Fruit fly (Drosophila melanogaster): ENCODE data around the gene Hmgcl.

Hmgcl gene

dm6 chr2L:6966309-6966708, 6.1 kb downstream of the Hmgcl start:
- TF ChIP-seq Rfx (GFP tag; IDR thresholded peaks at IDR 0.05) (no peak), CG15479 (GFP tag; optimal IDR thresholded peaks at IDR 0.05) (peak; percentile 71), Med (GFP tag) (peak; percentile 43), CG13296 (GFP tag; optimal IDR thresholded peaks at IDR 0.05) (peak; percentile 9), pnt (GFP tag; optimal IDR thresholded peaks at IDR 0.05) (no peak), nom (GFP tag; optimal IDR thresholded peaks at IDR 0.05) (peak; percentile 55), Nf-YC (tag; optimal IDR thresholded peaks at IDR 0.05) (peak; percentile 9), jing (GFP tag; optimal IDR thresholded peaks at IDR 0.05) (no peak), YL-1 (GFP tag; optimal IDR thresholded peaks at IDR 0.05) (peak; percentile 76), row (GFP tag; IDR thresholded peaks at IDR 0.05) (peak; percentile 20; the same call in 1 of the 3 replicates), CG2199 (GFP tag; IDR thresholded peaks at IDR 0.05) (0 out of 3 replicates have a peak, but pooled peaks have one; percentile 54), CG30020 (tag; optimal IDR thresholded peaks at IDR 0.05) (peak; percentile 51), CG3065 (GFP tag; optimal IDR thresholded peaks at IDR 0.05) (no peak), btn (GFP tag; optimal IDR thresholded peaks at IDR 0.05) (no peak), NfI (GFP tag; optimal IDR thresholded peaks at IDR 0.05) (no peak), Bdp1 (GFP tag; optimal IDR thresholded peaks at IDR 0.05) (no peak), ewg (GFP tag; optimal IDR thresholded peaks at IDR 0.05) (peak; percentile 85), CG32767 (GFP tag; IDR thresholded peaks at IDR 0.05) (peak; percentile 95), MBD-R2 (GFP tag; IDR thresholded peaks at IDR 0.05) (peak; percentile 31; the same call in 1 of the 2 replicates), chm (GFP tag; IDR thresholded peaks at IDR 0.05) (peak; percentile 40; the same call in 1 of the 2 replicates), Pdp1 (GFP tag; optimal IDR thresholded peaks at IDR 0.05) (no peak), CG12769 (tag; optimal IDR thresholded peaks at IDR 0.05) (no peak), CG7786 (GFP tag; optimal IDR thresholded peaks at IDR 0.05) (no peak), Six4 (GFP tag; optimal IDR thresholded peaks at IDR 0.05) (no peak), CG11456 (GFP tag; IDR thresholded peaks at IDR 0.05) (no peak), cg (GFP tag; optimal IDR thresholded peaks at IDR 0.05) (peak; percentile 84), rib (GFP tag; IDR thresholded peaks at IDR 0.05) (peak; percentile 29; the same call in 1 of the 2 replicates), sens (GFP tag) (peak; percentile 48), CG6791 (GFP tag; IDR thresholded peaks at IDR 0.05; ENCODE audit: partially characterized antibody) (peak; percentile 68), pzg (GFP tag; optimal IDR thresholded peaks at IDR 0.05) (peak; percentile 10), nerfin-1 (tag; optimal IDR thresholded peaks at IDR 0.05) (peak; percentile 7), CG8924 (tag; optimal IDR thresholded peaks at IDR 0.05) (peak; percentile 20), CG9215 (GFP tag; IDR thresholded peaks at IDR 0.05) (no peak), CG34376 (GFP tag; optimal IDR thresholded peaks at IDR 0.05) (peak; percentile 9), bigmax (GFP tag; optimal IDR thresholded peaks at IDR 0.05) (peak; percentile 97), tll (GFP tag; optimal IDR thresholded peaks at IDR 0.05) (no peak), Doc2 (GFP tag; IDR thresholded peaks at IDR 0.05) (no peak), NC2α (GFP tag; optimal IDR thresholded peaks at IDR 0.05) (no peak), CG10431 (GFP tag; optimal IDR thresholded peaks at IDR 0.05) (peak; percentile 100), fd96Cb (tag; optimal IDR thresholded peaks at IDR 0.05) (no peak), CG8765 (GFP tag; IDR thresholded peaks at IDR 0.05) (0 out of 2 replicates have a peak, but pooled peaks have one; percentile 9), CG8290 (GFP tag; optimal IDR thresholded peaks at IDR 0.05) (peak; percentile 99), CG8290 (tag; optimal IDR thresholded peaks at IDR 0.05) (peak; percentile 30 to 87), CG2120 (GFP tag; optimal IDR thresholded peaks at IDR 0.05) (no peak), wek (GFP tag; optimal IDR thresholded peaks at IDR 0.05) (peak; percentile 12), CG34422 (GFP tag; IDR thresholded peaks at IDR 0.05) (peak; percentile 56; the same call in 2 of the 3 replicates), CG34224 (GFP tag; IDR thresholded peaks at IDR 0.05; ENCODE audit: partially characterized antibody) (peak; percentile 26; the same call in 1 of the 3 replicates), C15 (GFP tag; IDR thresholded peaks at IDR 0.05) (0 out of 3 replicates have a peak, but pooled peaks have one; percentile 23), CG10543 (GFP tag; optimal IDR thresholded peaks at IDR 0.05) (no peak), Xbp1 (GFP tag; optimal IDR thresholded peaks at IDR 0.05) (no peak), CG13894 (tag; optimal IDR thresholded peaks at IDR 0.05) (peak; percentile 63)
